Worm (Caenorhabditis elegans) whole organism, L4 larva: ENCODE data around the gene Y23B4A.1.

Experiments used
- F44E2.7 ChIP-seq: fragments of 200-800 bp; sonication (Bioruptor generic); IDR thresholded peaks from 2 replicates; pipeline ENCODE4 v2.1.2; 2022; ENCODE audit warnings: missing genetic modification characterization, missing compliant biosample characterization
- R02D3.7 ChIP-seq: fragments of 150-350 bp; sonication (generic microtip); optimal IDR thresholded peaks from 3 replicates; lab custom pipeline; 2014; ENCODE audit warnings: missing biosample characterization, missing genetic modification characterization
- T26A8.4 ChIP-seq: fragments of 200-800 bp; sonication (Bioruptor generic); IDR thresholded peaks from 2 replicates; pipeline ENCODE4 v1.3.6; 2022; ENCODE audit warnings: missing genetic modification characterization, missing compliant biosample characterization
- Y5F2A.4 ChIP-seq: fragments of 200-800 bp; sonication (Bioruptor generic); optimal IDR thresholded peaks from 2 replicates; lab custom pipeline; 2018; ENCODE audit warnings: mild to moderate bottlenecking, missing genetic modification characterization, missing compliant biosample characterization
- Y75B8A.6 ChIP-seq: fragments of 200-800 bp; sonication (Bioruptor generic); IDR thresholded peaks from 2 replicates; pipeline ENCODE4 v1.3.6; 2022; ENCODE audit warnings: missing genetic modification reagents, missing genetic modification characterization, missing compliant biosample characterization
- aha-1 ChIP-seq: fragments of 150-350 bp; peaks from one replicate; lab custom pipeline; 2014; ENCODE audit warnings: missing biosample characterization, missing genetic modification characterization
- ama-1 ChIP-seq: fragments of 150-350 bp; optimal IDR thresholded peaks from 2 replicates; lab custom pipeline; 2014; ENCODE audit warnings: inconsistent platforms, mixed read lengths
- ceh-28 ChIP-seq: fragments of 150-350 bp; optimal IDR thresholded peaks from 2 replicates; lab custom pipeline; 2014; ENCODE audit warnings: missing biosample characterization, missing genetic modification reagents, missing genetic modification characterization
- cey-2 ChIP-seq: sonication (generic microtip); optimal IDR thresholded peaks from 3 replicates; lab custom pipeline; 2017; ENCODE audit warnings: missing genetic modification characterization, mild to moderate bottlenecking, missing compliant biosample characterization, antibody characterized with exemption, borderline replicate concordance; ENCODE audit not compliant: insufficient read depth
- daf-8 ChIP-seq: fragments of 200-800 bp; sonication (Bioruptor generic); IDR thresholded peaks from 2 replicates; pipeline ENCODE4 v1.3.6; 2022; ENCODE audit warnings: missing genetic modification characterization, missing compliant biosample characterization
- dpl-1 ChIP-seq: fragments of 150-350 bp; optimal IDR thresholded peaks from 2 replicates; lab custom pipeline; 2014; ENCODE audit warnings: missing biosample characterization, missing genetic modification reagents, missing genetic modification characterization
- duxl-1 ChIP-seq: sonication (generic microtip); optimal IDR thresholded peaks from 2 replicates; lab custom pipeline; 2016; ENCODE audit warnings: mild to moderate bottlenecking, missing genetic modification characterization, moderate library complexity, missing compliant biosample characterization; ENCODE audit not compliant: poor library complexity
- fos-1 ChIP-seq: fragments of 150-350 bp; optimal IDR thresholded peaks from 2 replicates; lab custom pipeline; 2014; ENCODE audit warnings: missing biosample characterization, missing genetic modification characterization
- gei-8 ChIP-seq: fragments of 200-800 bp; sonication (Bioruptor generic); optimal IDR thresholded peaks from 2 replicates; lab custom pipeline; 2018; ENCODE audit warnings: mild to moderate bottlenecking, missing genetic modification characterization, missing compliant biosample characterization
- hlh-11 ChIP-seq: fragments of 200-800 bp; sonication (Bioruptor generic); optimal IDR thresholded peaks from 2 replicates; lab custom pipeline; 2018; ENCODE audit warnings: mild to moderate bottlenecking, missing genetic modification characterization, missing compliant biosample characterization
- hmg-1.1 ChIP-seq: fragments of 200-800 bp; sonication (Bioruptor generic); IDR thresholded peaks from 2 replicates; pipeline ENCODE4 v1.3.6; 2022; ENCODE audit warnings: missing genetic modification reagents, missing genetic modification characterization, missing compliant biosample characterization
- lin-13 ChIP-seq: fragments of 150-350 bp; optimal IDR thresholded peaks from 2 replicates; lab custom pipeline; 2014; ENCODE audit warnings: missing biosample characterization, missing genetic modification reagents, missing genetic modification characterization
- lin-15B ChIP-seq: fragments of 150-350 bp; sonication (generic microtip); optimal IDR thresholded peaks from 3 replicates; lab custom pipeline; 2014; ENCODE audit warnings: missing biosample characterization, missing genetic modification characterization
- lin-38 ChIP-seq: fragments of 200-800 bp; sonication (Bioruptor generic); IDR thresholded peaks from 2 replicates; pipeline ENCODE4 v1.3.6; 2022; ENCODE audit warnings: missing genetic modification reagents, missing genetic modification characterization, missing compliant biosample characterization
- madf-5 ChIP-seq, 2 experiments: fragments of 200-800 bp; sonication (Bioruptor generic); IDR thresholded peaks; 2 replicates each; pipeline ENCODE4 v1.3.6; 2022; ENCODE audit warnings: missing compliant biosample characterization in 2 of 2, missing genetic modification characterization in 2 of 2
- madf-9 ChIP-seq: fragments of 200-800 bp; sonication (Bioruptor generic); conservative IDR thresholded peaks from 2 replicates; pipeline ENCODE4 v1.3.6; 2022; ENCODE audit warnings: missing genetic modification reagents, missing genetic modification characterization, missing compliant biosample characterization
- mep-1 ChIP-seq: fragments of 150-350 bp; sonication (generic microtip); optimal IDR thresholded peaks from 3 replicates; lab custom pipeline; 2014; ENCODE audit warnings: missing biosample characterization, missing genetic modification characterization
- mes-2 ChIP-seq: sonication (generic microtip); optimal IDR thresholded peaks from 2 replicates; lab custom pipeline; 2016; ENCODE audit warnings: missing genotype, mild to moderate bottlenecking, missing genetic modification characterization, missing compliant biosample characterization; ENCODE audit not compliant: poor library complexity, severe bottlenecking
- mxl-2 ChIP-seq: fragments of 200-800 bp; sonication (Bioruptor generic); conservative IDR thresholded peaks from 2 replicates; pipeline ENCODE4 v1.3.6; 2022; ENCODE audit warnings: missing genetic modification reagents, missing genetic modification characterization, missing compliant biosample characterization
- mxl-3 ChIP-seq: fragments of 200-800 bp; sonication (Bioruptor generic); optimal IDR thresholded peaks from 2 replicates; lab custom pipeline; 2018; ENCODE audit warnings: mild to moderate bottlenecking, missing genetic modification characterization, missing compliant biosample characterization
- nhr-102 ChIP-seq: sonication (generic microtip); optimal IDR thresholded peaks from 2 replicates; lab custom pipeline; 2016; ENCODE audit warnings: mild to moderate bottlenecking, missing genetic modification characterization, moderate library complexity, missing compliant biosample characterization
- nhr-6 ChIP-seq: fragments of 150-350 bp; optimal IDR thresholded peaks from 2 replicates; lab custom pipeline; 2014; ENCODE audit warnings: missing biosample characterization, missing genetic modification characterization
- saeg-2 ChIP-seq: fragments of 200-800 bp; sonication (Bioruptor generic); IDR thresholded peaks from 2 replicates; pipeline ENCODE4 v1.3.6; 2022; ENCODE audit warnings: missing genetic modification reagents, missing genetic modification characterization, missing compliant biosample characterization
- set-16 ChIP-seq: fragments of 200-800 bp; sonication (Bioruptor generic); IDR thresholded peaks from 2 replicates; pipeline ENCODE4 v1.3.6; 2022; ENCODE audit warnings: missing genetic modification reagents, missing genetic modification characterization, missing compliant biosample characterization
- skn-1 ChIP-seq: fragments of 150-350 bp; optimal IDR thresholded peaks from 2 replicates; lab custom pipeline; 2014; ENCODE audit warnings: missing biosample characterization, missing genetic modification characterization
- snpc-1.2 ChIP-seq: fragments of 200-800 bp; sonication (Bioruptor generic); IDR thresholded peaks from 2 replicates; pipeline ENCODE4 v1.3.6; 2022; ENCODE audit warnings: missing genetic modification reagents, missing genetic modification characterization, missing compliant biosample characterization
- spr-1 ChIP-seq: sonication (generic microtip); optimal IDR thresholded peaks from 2 replicates; lab custom pipeline; 2016; ENCODE audit warnings: mild to moderate bottlenecking, missing genetic modification characterization, missing compliant biosample characterization
- tra-1 ChIP-seq: fragments of 200-800 bp; sonication (Bioruptor generic); IDR thresholded peaks from 2 replicates; pipeline ENCODE4 v1.3.6; 2022; ENCODE audit warnings: missing genetic modification reagents, missing genetic modification characterization, missing compliant biosample characterization
- unc-62 ChIP-seq, 3 experiments: fragments of 150-350 bp in 1 of 3; sonication (generic microtip); optimal IDR thresholded peaks in 2 of 3; peaks in 1 of 3; 1 replicate in 1 of 3; 2 replicates in 2 of 3; lab custom pipeline; 2014 to 2017; ENCODE audit warnings: missing biosample characterization in 3 of 3, missing genetic modification characterization in 3 of 3, missing genetic modification reagents in 3 of 3, missing genotype in 1 of 3
- zfp-3 ChIP-seq: fragments of 200-800 bp; sonication (Bioruptor generic); conservative IDR thresholded peaks from 2 replicates; pipeline ENCODE4 v1.3.6; 2022; ENCODE audit warnings: missing genetic modification reagents, missing genetic modification characterization, missing compliant biosample characterization
- ztf-7 ChIP-seq: fragments of 150-350 bp; optimal IDR thresholded peaks from 2 replicates; lab custom pipeline; 2014; ENCODE audit warnings: missing biosample characterization, missing genetic modification characterization

The Y23B4A.1 gene

ce11 chrX:5935473-5935872 is 18.3 kb upstream of the Y23B4A.1 start, which contains the start of gene C46F4.3:
Gene C46F4.3, plus strand, starts transcription at chrX:5935773.
- TF ChIP-seq mes-2 (tag; lab: Kevin White, UChicago): no peak
- no peak for TF ChIP-seq spr-1 (tag; lab: Kevin White, UChicago)
- no peak for TF ChIP-seq ceh-28 (tag; lab: Kevin White, UChicago)
- TF ChIP-seq hlh-11 (tag; lab: Kevin White, UChicago): no peak
- TF ChIP-seq zfp-3 (GFP tag; lab: Robert Waterston, UW): no peak
- TF ChIP-seq aha-1 (tag; lab: Kevin White, UChicago): no peak
- no peak for TF ChIP-seq mxl-3
- no peak for TF ChIP-seq gei-8
- TF ChIP-seq cey-2 (tag; lab: Kevin White, UChicago): no peak
- TF ChIP-seq T26A8.4: no peak
- TF ChIP-seq fos-1 (tag; lab: Kevin White, UChicago): no peak
- no peak for TF ChIP-seq lin-13 (GFP tag; lab: Kevin White, UChicago)
- no peak for TF ChIP-seq duxl-1 (tag; lab: Kevin White, UChicago)
- TF ChIP-seq saeg-2 (GFP tag; lab: Robert Waterston, UW): no peak
- no peak for TF ChIP-seq lin-15B (tag; lab: Kevin White, UChicago)
- no peak for TF ChIP-seq mep-1 (tag; lab: Kevin White, UChicago)
- TF ChIP-seq madf-9 (GFP tag; lab: Robert Waterston, UW): no peak
- no peak for TF ChIP-seq daf-8
- TF ChIP-seq mxl-2 (GFP tag; lab: Robert Waterston, UW): no peak

ce11 chrX:5932923-5933322 is 15.7 kb upstream of the Y23B4A.1 start:
- TF ChIP-seq dpl-1 (GFP tag; lab: Kevin White, UChicago): no peak
- no peak for TF ChIP-seq hmg-1.1 (GFP tag; lab: Robert Waterston, UW)
- peak in 1 of 2 experiments; percentile 69 for TF ChIP-seq unc-62 (GFP tag; optimal IDR thresholded peaks at IDR 0.05 in 1 of 2; lab: Kevin White, UChicago)
- TF ChIP-seq unc-62 (tag; optimal IDR thresholded peaks at IDR 0.05; lab: Kevin White, UChicago): no peak
- TF ChIP-seq, all 104 proteins: peak for 1

ce11 chrX:5930822-5931221 is 13.6 kb upstream of the Y23B4A.1 start, which contains the start of gene egl-6:
Gene egl-6, plus strand, starts transcription at chrX:5931122.
- TF ChIP-seq ama-1 (lab: Kevin White, UChicago) (no peak), aha-1 (tag; lab: Kevin White, UChicago) (peak; percentile 36), nhr-102 (no peak)

DNA sequence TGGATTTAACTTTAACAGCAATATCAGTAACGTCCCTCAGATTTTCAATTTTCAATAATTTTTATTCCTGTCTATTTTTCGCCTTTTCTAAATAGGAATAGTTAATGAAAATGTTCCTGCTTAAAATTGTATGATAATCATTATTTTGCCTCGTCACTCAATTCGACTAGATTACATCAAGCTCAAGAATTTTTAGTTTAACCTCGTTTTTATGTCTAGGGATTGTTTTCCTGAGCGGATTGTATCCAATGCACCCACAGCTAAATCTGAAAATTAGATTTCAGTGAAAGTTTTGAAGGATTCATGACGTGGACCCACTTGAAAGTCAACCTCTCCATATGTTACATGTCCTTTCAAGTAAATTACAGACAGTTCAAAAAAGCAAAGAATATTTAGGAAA is 6.5 kb upstream of the Y23B4A.1 start:
- TF ChIP-seq aha-1 (tag; lab: Kevin White, UChicago) (peak; percentile 91), madf-5 (GFP tag; IDR thresholded peaks at IDR 0.05; lab: Robert Waterston, UW) (no peak)

DNA sequence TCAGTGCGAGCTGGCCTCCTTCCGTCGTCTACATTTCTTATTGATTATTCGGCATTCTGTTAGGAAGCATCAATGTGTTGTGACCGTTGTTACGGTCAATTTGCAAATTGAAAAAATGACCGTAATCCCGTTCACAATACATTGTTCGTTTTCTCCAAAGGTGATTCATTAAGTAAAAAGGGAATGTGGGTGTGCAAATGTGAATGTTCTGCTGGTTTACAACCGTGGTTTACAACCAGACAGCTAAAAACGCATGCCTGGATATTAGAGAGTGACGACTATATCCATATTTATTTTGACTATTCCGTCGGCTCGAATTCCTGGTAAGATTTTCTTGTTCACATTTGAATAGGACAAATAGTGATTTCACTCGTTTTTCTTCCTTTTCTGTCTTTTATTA is 1.9 kb upstream of the Y23B4A.1 start, which contains the start of gene capa-1:
Gene capa-1, plus strand, starts transcription at position 301 of the 400 bp plus-strand sequence.
- TF ChIP-seq R02D3.7 (tag; lab: Kevin White, UChicago) (no peak), ztf-7 (tag; lab: Kevin White, UChicago) (no peak), Y75B8A.6 (GFP tag; lab: Robert Waterston, UW) (no peak), spr-1 (tag; lab: Kevin White, UChicago) (no peak), gei-8 (no peak), snpc-1.2 (GFP tag; lab: Robert Waterston, UW) (no peak), nhr-6 (tag; lab: Kevin White, UChicago) (no peak)

DNA sequence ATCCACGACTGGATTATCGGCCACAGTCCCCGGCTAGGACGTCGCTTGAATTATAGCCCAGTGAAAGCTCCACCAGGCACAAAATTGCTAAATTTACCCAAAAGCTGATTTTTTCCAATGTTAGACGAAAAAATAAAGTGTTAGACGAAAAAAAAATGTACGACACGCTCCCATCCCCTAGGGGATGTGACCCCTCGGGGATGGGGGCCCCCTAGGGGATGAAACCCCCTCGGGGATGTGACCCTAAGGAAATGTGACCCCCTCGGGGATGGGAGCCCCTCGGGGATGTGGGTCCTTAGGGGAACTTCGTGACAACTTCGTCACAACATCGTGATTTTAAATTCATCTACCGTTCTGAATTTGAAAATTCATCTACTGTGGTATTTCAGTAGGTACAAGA is 11.4 kb downstream of the Y23B4A.1 start:
- TF ChIP-seq Y5F2A.4 (GFP tag; lab: Kevin White, UChicago) (no peak), tra-1 (GFP tag; lab: Robert Waterston, UW) (0 out of 2 replicates have a peak, but pooled peaks have one; percentile 9), set-16 (GFP tag; lab: Robert Waterston, UW) (peak; percentile 71), skn-1 (tag; lab: Kevin White, UChicago) (no peak), F44E2.7 (GFP tag; lab: Robert Waterston, UW) (no peak), snpc-1.2 (GFP tag; lab: Robert Waterston, UW) (0 out of 2 replicates have a peak, but pooled peaks have one; percentile 13), lin-38 (GFP tag; lab: Robert Waterston, UW) (no peak)
- TF ChIP-seq, all 104 proteins: peak for 3
